Fruit fly (Drosophila melanogaster) whole organism: ENCODE data around the gene Axs.

Experiments used
- EcR ChIP-seq, 2 experiments: fragments of >200 bp; optimal IDR thresholded peaks; 2 replicates each; lab custom pipeline; 2017; ENCODE audit warnings: missing biosample characterization in 2 of 2, missing genetic modification characterization in 2 of 2, missing genetic modification reagents in 2 of 2
- pan ChIP-seq: fragments of >200 bp; optimal IDR thresholded peaks from 2 replicates; lab custom pipeline; 2017
- psq ChIP-seq: fragments of >200 bp; optimal IDR thresholded peaks from 2 replicates; lab custom pipeline; 2017

DNA sequence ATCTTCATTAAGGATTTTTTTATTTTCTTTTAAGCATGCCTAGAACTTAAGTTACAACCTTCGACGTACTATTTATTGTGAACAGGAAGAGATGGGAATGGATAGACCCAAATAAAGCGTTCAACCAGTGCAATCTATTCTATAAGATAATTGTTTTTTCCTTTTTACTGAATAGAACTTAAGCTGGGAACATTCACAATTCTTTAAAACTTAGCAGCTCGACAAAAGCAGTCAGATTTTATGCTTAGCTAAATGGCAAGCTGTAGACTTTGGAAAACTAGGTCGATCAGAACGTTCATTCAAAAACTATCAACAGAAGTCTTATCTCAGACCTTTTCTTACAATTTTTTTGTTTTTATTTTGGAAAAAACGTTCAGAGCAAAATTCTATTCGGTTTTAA, 27.3 kb upstream of the Axs start, which contains the start of gene CG13008:
- no peak for TF ChIP-seq EcR (GFP tag; optimal IDR thresholded peaks at IDR 0.05; lab: Kevin White, UChicago)
- no peak for TF ChIP-seq pan (lab: Kevin White, UChicago)
- no peak for TF ChIP-seq psq (lab: Kevin White, UChicago)
